Fruit fly (Drosophila melanogaster) whole organism, embryonic: ENCODE results near the gene BthD.
A peak's percentile ranks its signal among the peaks of the same experiment; 100 is the strongest.

Experiments
- Abd-B ChIP-seq: fragments of 200-800 bp; sonication (Bioruptor generic); optimal IDR thresholded peaks from 2 replicates; lab custom pipeline; 2018; ENCODE audit warnings: missing biosample characterization, mild to moderate bottlenecking, missing genetic modification characterization, moderate library complexity
- Ada2b ChIP-seq: fragments of 200-800 bp; sonication (Bioruptor generic); IDR thresholded peaks from 2 replicates; pipeline ENCODE4 v1.3.6; 2022; ENCODE audit warnings: missing biosample characterization, missing genetic modification characterization
- Asciz ChIP-seq: fragments of 200-800 bp; sonication (Bioruptor generic); optimal IDR thresholded peaks from 2 replicates; lab custom pipeline; 2017; ENCODE audit warnings: missing biosample characterization, mild to moderate bottlenecking, missing genetic modification characterization, missing genetic modification reagents
- CG10209 ChIP-seq: fragments of 200-800 bp; sonication (Bioruptor generic); optimal IDR thresholded peaks from 3 replicates; lab custom pipeline; 2017; ENCODE audit warnings: missing biosample characterization, mild to moderate bottlenecking, missing genetic modification characterization, missing genetic modification reagents
- CG11456 ChIP-seq: fragments of 200-800 bp; sonication (Bioruptor generic); IDR thresholded peaks from 3 replicates; pipeline ENCODE4 v1.3.6; 2022; ENCODE audit warnings: missing biosample characterization, missing genetic modification characterization
- CG11696 ChIP-seq: fragments of 200-800 bp; sonication (Bioruptor generic); IDR thresholded peaks from 2 replicates; pipeline ENCODE4 v1.3.6; 2022; ENCODE audit warnings: missing biosample characterization, missing genetic modification characterization
- CG12942 ChIP-seq: fragments of 200-800 bp; sonication (Bioruptor generic); optimal IDR thresholded peaks from 3 replicates; lab custom pipeline; 2016; ENCODE audit warnings: missing biosample characterization, missing genetic modification characterization
- CG13894 ChIP-seq: fragments of 200-800 bp; sonication (Bioruptor generic); optimal IDR thresholded peaks from 3 replicates; lab custom pipeline; 2018; ENCODE audit warnings: missing biosample characterization, mild to moderate bottlenecking, missing genetic modification characterization, moderate library complexity
- CG1603 ChIP-seq: fragments of 200-800 bp; sonication (Bioruptor generic); optimal IDR thresholded peaks from 2 replicates; lab custom pipeline; 2019; ENCODE audit warnings: missing biosample characterization, mild to moderate bottlenecking, missing genetic modification characterization, moderate library complexity
- CG16863 ChIP-seq: fragments of 200-800 bp; sonication (Bioruptor generic); optimal IDR thresholded peaks from 3 replicates; lab custom pipeline; 2016; ENCODE audit warnings: missing biosample characterization, missing genetic modification characterization
- CG17385 ChIP-seq: fragments of 200-800 bp; sonication (Bioruptor generic); optimal IDR thresholded peaks from 3 replicates; lab custom pipeline; 2018; ENCODE audit warnings: missing biosample characterization, mild to moderate bottlenecking, missing genetic modification characterization
- CG17802 ChIP-seq: fragments of 200-800 bp; sonication (Bioruptor generic); optimal IDR thresholded peaks from 2 replicates; lab custom pipeline; 2018; ENCODE audit warnings: missing biosample characterization, mild to moderate bottlenecking, missing genetic modification characterization, moderate library complexity
- CG17829 ChIP-seq: fragments of 200-800 bp; optimal IDR thresholded peaks from 2 replicates; lab custom pipeline; 2019; ENCODE audit warnings: missing biosample characterization, mild to moderate bottlenecking, missing genetic modification characterization, moderate library complexity
- CG30020 ChIP-seq: fragments of 200-800 bp; optimal IDR thresholded peaks from 2 replicates; lab custom pipeline; 2019; ENCODE audit warnings: missing biosample characterization, mild to moderate bottlenecking, missing genetic modification characterization, moderate library complexity
- CG31388 ChIP-seq: fragments of 200-800 bp; sonication (Bioruptor generic); optimal IDR thresholded peaks from 2 replicates; lab custom pipeline; 2016; ENCODE audit warnings: missing biosample characterization, missing genetic modification characterization
- CG4360 ChIP-seq: fragments of 200-800 bp; sonication (Bioruptor generic); IDR thresholded peaks from 2 replicates; pipeline ENCODE4 v1.3.6; 2022; ENCODE audit warnings: missing biosample characterization, missing genetic modification characterization
- CG7271 ChIP-seq: fragments of 200-800 bp; sonication (Bioruptor generic); optimal IDR thresholded peaks from 2 replicates; lab custom pipeline; 2018; ENCODE audit warnings: missing biosample characterization, mild to moderate bottlenecking, missing genetic modification characterization, moderate library complexity
- CG7839 ChIP-seq: fragments of 200-800 bp; sonication (Bioruptor generic); optimal IDR thresholded peaks from 3 replicates; lab custom pipeline; 2018; ENCODE audit warnings: missing biosample characterization, mild to moderate bottlenecking, missing genetic modification characterization, moderate library complexity
- CG7963 ChIP-seq: fragments of 200-800 bp; sonication (Bioruptor generic); IDR thresholded peaks from 3 replicates; pipeline ENCODE4 v1.3.6; 2022; ENCODE audit warnings: missing biosample characterization, missing genetic modification characterization; ENCODE audit not compliant: partially characterized antibody
- Dfd ChIP-seq, 2 experiments: fragments of >200 bp; optimal IDR thresholded peaks; 2 replicates each; lab custom pipeline; 2017; ENCODE audit warnings: missing biosample characterization in 2 of 2, missing genetic modification characterization in 2 of 2
- Elba2 ChIP-seq: fragments of 200-800 bp; sonication (Bioruptor generic); optimal IDR thresholded peaks from 3 replicates; lab custom pipeline; 2016; ENCODE audit warnings: missing biosample characterization, missing genetic modification characterization
- GATAe ChIP-seq: fragments of 200-800 bp; sonication (Bioruptor generic); conservative IDR thresholded peaks from 2 replicates; pipeline ENCODE4 v1.3.6; 2022; ENCODE audit warnings: missing biosample characterization, missing genetic modification characterization
- HLHmδ ChIP-seq: fragments of 200-800 bp; sonication (Bioruptor generic); optimal IDR thresholded peaks from 2 replicates; lab custom pipeline; 2018; ENCODE audit warnings: missing biosample characterization, mild to moderate bottlenecking, missing genetic modification characterization, moderate library complexity
- Hand ChIP-seq: fragments of 200-800 bp; sonication (Bioruptor generic); optimal IDR thresholded peaks from 2 replicates; lab custom pipeline; 2017; ENCODE audit warnings: mild to moderate bottlenecking, missing biosample characterization, missing genetic modification reagents, missing genetic modification characterization
- Oaz ChIP-seq: fragments of 200-800 bp; sonication (Bioruptor generic); IDR thresholded peaks from 2 replicates; pipeline ENCODE4 v1.3.6; 2022; ENCODE audit warnings: missing biosample characterization, missing genetic modification characterization
- Poxn ChIP-seq: fragments of 200-800 bp; sonication (Bioruptor generic); IDR thresholded peaks from 2 replicates; pipeline ENCODE4 v1.3.6; 2022; ENCODE audit warnings: missing biosample characterization, missing genetic modification characterization
- Scr ChIP-seq: fragments of 200-800 bp; sonication (Bioruptor generic); IDR thresholded peaks from 2 replicates; pipeline ENCODE4 v1.3.6; 2022; ENCODE audit warnings: missing biosample characterization, missing genetic modification characterization; ENCODE audit not compliant: partially characterized antibody
- Sry-δ ChIP-seq: fragments of 200-800 bp; sonication (Bioruptor generic); optimal IDR thresholded peaks from 2 replicates; lab custom pipeline; 2016; ENCODE audit warnings: missing biosample characterization, missing genetic modification characterization
- bsh ChIP-seq, 2 experiments: fragments of 200-800 bp; sonication (Bioruptor generic); optimal IDR thresholded peaks; 2 replicates each; lab custom pipeline; 2017 to 2018; ENCODE audit warnings: mild to moderate bottlenecking in 2 of 2, missing biosample characterization in 2 of 2, missing genetic modification characterization in 2 of 2, moderate library complexity in 1 of 2
- chn ChIP-seq: fragments of 200-800 bp; sonication (Bioruptor generic); optimal IDR thresholded peaks from 2 replicates; lab custom pipeline; 2016; ENCODE audit warnings: missing biosample characterization, missing genetic modification characterization
- corto ChIP-seq: fragments of 200-800 bp; sonication (Bioruptor generic); optimal IDR thresholded peaks from 2 replicates; lab custom pipeline; 2016; ENCODE audit warnings: missing biosample characterization, mild to moderate bottlenecking, missing genetic modification characterization, moderate library complexity
- crol ChIP-seq: fragments of 200-800 bp; sonication (Bioruptor generic); IDR thresholded peaks from 2 replicates; pipeline ENCODE4 v1.3.6; 2022; ENCODE audit warnings: missing biosample characterization, missing genetic modification characterization
- cwo ChIP-seq: fragments of 200-800 bp; sonication (Bioruptor generic); optimal IDR thresholded peaks from 3 replicates; lab custom pipeline; 2017; ENCODE audit warnings: missing biosample characterization, missing genetic modification characterization, mild to moderate bottlenecking, moderate library complexity, missing genetic modification reagents
- fd96Cb ChIP-seq: fragments of 200-800 bp; sonication (Bioruptor generic); optimal IDR thresholded peaks from 2 replicates; lab custom pipeline; 2018; ENCODE audit warnings: missing biosample characterization, mild to moderate bottlenecking, missing genetic modification characterization, moderate library complexity
- fru ChIP-seq: fragments of >200 bp; optimal IDR thresholded peaks from 2 replicates; lab custom pipeline; 2017
- jing ChIP-seq: fragments of 200-800 bp; sonication (Bioruptor generic); optimal IDR thresholded peaks from 2 replicates; lab custom pipeline; 2018; ENCODE audit warnings: missing biosample characterization, mild to moderate bottlenecking, missing genetic modification characterization
- lov ChIP-seq, 2 experiments: fragments of 200-800 bp in 1 of 2; fragments of >200 bp in 1 of 2; sonication (Bioruptor generic) in 1 of 2; IDR thresholded peaks in 1 of 2; optimal IDR thresholded peaks in 1 of 2; 2 replicates in 1 of 2; 3 replicates in 1 of 2; pipeline versions ENCODE4 v1.3.6 to Lab custom; 2017 to 2022; ENCODE audit warnings: missing biosample characterization in 1 of 2, missing genetic modification characterization in 1 of 2
- odd ChIP-seq: fragments of 200-800 bp; sonication (Bioruptor generic); optimal IDR thresholded peaks from 2 replicates; lab custom pipeline; 2017; ENCODE audit warnings: missing biosample characterization, mild to moderate bottlenecking, missing genetic modification characterization
- pho ChIP-seq: fragments of 200-800 bp; sonication (Bioruptor generic); optimal IDR thresholded peaks from 2 replicates; lab custom pipeline; 2016; ENCODE audit warnings: missing biosample characterization, missing genetic modification characterization
- psq ChIP-seq: fragments of 200-800 bp; sonication (Bioruptor generic); optimal IDR thresholded peaks from 2 replicates; lab custom pipeline; 2017; ENCODE audit warnings: missing biosample characterization, missing genetic modification characterization
- pzg ChIP-seq: fragments of 200-800 bp; sonication (Bioruptor generic); optimal IDR thresholded peaks from 3 replicates; lab custom pipeline; 2018; ENCODE audit warnings: missing biosample characterization, mild to moderate bottlenecking, missing genetic modification characterization, moderate library complexity
- salm ChIP-seq: fragments of 200-800 bp; sonication (Bioruptor generic); optimal IDR thresholded peaks from 2 replicates; lab custom pipeline; 2018; ENCODE audit warnings: missing biosample characterization, mild to moderate bottlenecking, missing genetic modification characterization
- scrt ChIP-seq: fragments of 200-800 bp; sonication (Bioruptor generic); optimal IDR thresholded peaks from 2 replicates; lab custom pipeline; 2018; ENCODE audit warnings: missing biosample characterization, mild to moderate bottlenecking, missing genetic modification characterization, moderate library complexity
- sens-2 ChIP-seq: fragments of 200-800 bp; sonication (Bioruptor generic); IDR thresholded peaks from 2 replicates; pipeline ENCODE4 v1.3.6; 2022; ENCODE audit warnings: missing biosample characterization, missing genetic modification characterization
- sob ChIP-seq: fragments of 200-800 bp; sonication (Bioruptor generic); IDR thresholded peaks from 2 replicates; pipeline ENCODE4 v1.3.6; 2022; ENCODE audit warnings: missing biosample characterization, missing genetic modification characterization
- sug ChIP-seq: fragments of 200-800 bp; optimal IDR thresholded peaks from 2 replicates; lab custom pipeline; 2019; ENCODE audit warnings: missing biosample characterization, mild to moderate bottlenecking, missing genetic modification characterization, moderate library complexity
- tin ChIP-seq: fragments of 200-800 bp; sonication (Bioruptor generic); optimal IDR thresholded peaks from 3 replicates; lab custom pipeline; 2016; ENCODE audit warnings: missing biosample characterization, missing genetic modification characterization
- zf30C ChIP-seq: fragments of 200-800 bp; sonication (Bioruptor generic); optimal IDR thresholded peaks from 3 replicates; lab custom pipeline; 2018; ENCODE audit warnings: missing biosample characterization, mild to moderate bottlenecking, missing genetic modification characterization

Gene BthD

DNA sequence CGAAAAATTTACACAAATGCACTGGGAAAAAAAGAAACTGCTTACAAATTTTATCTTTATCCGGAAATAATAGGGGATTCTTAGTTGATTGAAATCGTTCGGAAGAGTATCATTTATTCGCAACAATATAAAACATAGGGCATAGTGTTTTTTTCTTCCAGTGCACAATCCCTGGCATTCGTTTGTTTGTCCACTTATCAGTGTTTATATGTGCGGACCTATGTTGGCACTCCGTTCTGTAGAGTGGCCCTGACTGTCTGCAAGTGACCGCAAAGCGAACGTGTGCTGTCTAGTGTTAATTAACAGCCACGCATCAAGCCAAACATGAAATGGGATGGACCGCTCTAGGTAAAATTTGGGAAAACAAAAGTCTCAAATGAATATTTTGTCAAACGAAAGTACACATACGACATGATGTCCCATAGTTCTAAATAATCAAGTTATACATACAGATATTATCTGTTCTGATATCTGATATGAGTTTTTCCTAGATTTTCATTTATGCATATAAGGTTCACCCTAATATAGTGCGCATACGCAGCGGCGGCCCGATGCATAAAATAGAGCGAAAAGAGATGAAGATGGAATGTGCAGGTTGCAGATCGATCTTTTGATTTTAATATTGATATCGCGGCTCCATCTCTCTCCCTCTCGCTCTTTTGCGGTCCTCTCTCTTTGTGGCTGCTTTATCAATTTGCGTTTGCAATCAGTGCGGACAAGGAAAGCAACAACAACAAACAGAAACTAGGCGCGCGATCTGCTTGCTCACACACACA, 29.4 kb downstream of the BthD start (continued):
- TF ChIP-seq CG31388 (peak; percentile 77), fru (lab: Kevin White, UChicago) (no peak), cwo (peak; percentile 86), CG7839 (tag; lab: Kevin White, UChicago) (peak; percentile 95), sens-2 (peak; percentile 88), lov (optimal IDR thresholded peaks at IDR 0.05; lab: Kevin White, UChicago) (no peak), lov (GFP tag; IDR thresholded peaks at IDR 0.05; lab: Robert Waterston, UW) (peak; percentile 88), chn (GFP tag; lab: Kevin White, UChicago) (peak; percentile 95), pzg (GFP tag; lab: Kevin White, UChicago) (peak; percentile 16), fd96Cb (tag; lab: Kevin White, UChicago) (peak; percentile 91), CG12942 (GFP tag; lab: Kevin White, UChicago) (peak; percentile 93), Hand (GFP tag; lab: Kevin White, UChicago) (peak; percentile 74), salm (peak; percentile 82), Elba2 (GFP tag; lab: Kevin White, UChicago) (peak; percentile 33), Sry-δ (GFP tag; lab: Kevin White, UChicago) (peak; percentile 69), corto (GFP tag; lab: Kevin White, UChicago) (no peak), Dfd (GFP tag; optimal IDR thresholded peaks at IDR 0.05; lab: Kevin White, UChicago) (no peak), Ada2b (peak; percentile 93), CG13894 (tag; lab: Kevin White, UChicago) (peak; percentile 88), bsh (GFP tag; optimal IDR thresholded peaks at IDR 0.05; lab: Kevin White, UChicago) (peak; percentile 78 to 91), HLHmδ (no peak), CG16863 (peak; percentile 95), CG30020 (tag; lab: Kevin White, UChicago) (peak; percentile 56), CG11456 (GFP tag; lab: Robert Waterston, UW) (peak; percentile 95), tin (GFP tag; lab: Kevin White, UChicago) (peak; percentile 91), Oaz (GFP tag; lab: Robert Waterston, UW) (peak; percentile 88), CG10209 (GFP tag; lab: Kevin White, UChicago) (peak; percentile 94), odd (GFP tag; lab: Kevin White, UChicago) (peak; percentile 84), CG7963 (no peak), jing (peak; percentile 84), Abd-B (GFP tag; lab: Kevin White, UChicago) (peak; percentile 93), crol (GFP tag; lab: Robert Waterston, UW) (no peak), CG11696 (GFP tag; lab: Robert Waterston, UW) (peak; percentile 80), CG17385 (peak; percentile 91), sob (GFP tag; lab: Robert Waterston, UW) (peak; percentile 94), psq (GFP tag; lab: Kevin White, UChicago) (peak; percentile 72), Poxn (GFP tag; lab: Robert Waterston, UW) (peak; percentile 83), Scr (GFP tag; lab: Robert Waterston, UW) (no peak), CG17802 (tag; lab: Kevin White, UChicago) (peak; percentile 73), pho (peak; percentile 96), CG4360 (GFP tag; lab: Robert Waterston, UW) (peak; percentile 86), zf30C (GFP tag; lab: Kevin White, UChicago) (peak; percentile 83), GATAe (GFP tag; lab: Robert Waterston, UW) (peak; percentile 82), CG7271 (tag; lab: Kevin White, UChicago) (no peak), sug (tag; lab: Kevin White, UChicago) (peak; percentile 54), CG17829 (peak; percentile 84), CG1603 (peak; percentile 83), Asciz (GFP tag; lab: Kevin White, UChicago) (peak; percentile 88), scrt (GFP tag; lab: Kevin White, UChicago) (peak; percentile 88)
